Fruit fly (Drosophila melanogaster) whole organism, embryonic: ENCODE results near the gene CG31244.

Experiments
- Abd-B ChIP-seq: fragments of 200-800 bp; sonication (Bioruptor generic); optimal IDR thresholded peaks from 2 replicates; lab custom pipeline; 2018; ENCODE audit warnings: missing biosample characterization, mild to moderate bottlenecking, missing genetic modification characterization, moderate library complexity
- Bdp1 ChIP-seq: fragments of 200-800 bp; sonication (Bioruptor generic); optimal IDR thresholded peaks from 3 replicates; lab custom pipeline; 2016; ENCODE audit warnings: missing biosample characterization, missing genetic modification characterization
- Blimp-1 ChIP-seq: fragments of 200-800 bp; sonication (Bioruptor generic); optimal IDR thresholded peaks from 3 replicates; lab custom pipeline; 2018; ENCODE audit warnings: missing biosample characterization, missing genetic modification characterization, mild to moderate bottlenecking, moderate library complexity, missing genetic modification reagents
- Bteb2 ChIP-seq: fragments of 200-800 bp; sonication (Bioruptor generic); optimal IDR thresholded peaks from 2 replicates; lab custom pipeline; 2016; ENCODE audit warnings: missing biosample characterization, missing genetic modification characterization
- CG10979 ChIP-seq: fragments of 200-800 bp; sonication (Bioruptor generic); optimal IDR thresholded peaks from 2 replicates; lab custom pipeline; 2018; ENCODE audit warnings: missing biosample characterization, mild to moderate bottlenecking, missing genetic modification characterization, moderate library complexity
- CG11398 ChIP-seq: fragments of 200-800 bp; sonication (Bioruptor generic); optimal IDR thresholded peaks from 2 replicates; lab custom pipeline; 2016; ENCODE audit warnings: missing biosample characterization, missing genetic modification characterization
- CG11696 ChIP-seq: fragments of 200-800 bp; sonication (Bioruptor generic); IDR thresholded peaks from 2 replicates; pipeline ENCODE4 v1.3.6; 2022; ENCODE audit warnings: missing biosample characterization, missing genetic modification characterization
- CG1529 ChIP-seq: fragments of 200-800 bp; sonication (Bioruptor generic); optimal IDR thresholded peaks from 3 replicates; lab custom pipeline; 2018; ENCODE audit warnings: missing biosample characterization, missing genetic modification characterization
- CG17361 ChIP-seq: fragments of 200-800 bp; sonication (Bioruptor generic); IDR thresholded peaks from 3 replicates; pipeline ENCODE4 v1.3.6; 2022; ENCODE audit warnings: missing biosample characterization, missing genetic modification characterization
- CG17802 ChIP-seq: fragments of 200-800 bp; sonication (Bioruptor generic); optimal IDR thresholded peaks from 2 replicates; lab custom pipeline; 2018; ENCODE audit warnings: missing biosample characterization, mild to moderate bottlenecking, missing genetic modification characterization, moderate library complexity
- CG18262 ChIP-seq: fragments of 200-800 bp; optimal IDR thresholded peaks from 3 replicates; lab custom pipeline; 2019; ENCODE audit warnings: missing biosample characterization, mild to moderate bottlenecking, missing genetic modification characterization, moderate library complexity
- CG2712 ChIP-seq: fragments of 200-800 bp; optimal IDR thresholded peaks from 3 replicates; lab custom pipeline; 2019; ENCODE audit warnings: missing biosample characterization, mild to moderate bottlenecking, missing genetic modification characterization, moderate library complexity
- CG31441 ChIP-seq: fragments of 200-800 bp; sonication (Bioruptor generic); IDR thresholded peaks from 2 replicates; pipeline ENCODE4 v1.3.6; 2022; ENCODE audit warnings: missing biosample characterization, missing genetic modification characterization
- CG32532 ChIP-seq: fragments of 200-800 bp; sonication (Bioruptor generic); IDR thresholded peaks from 2 replicates; pipeline ENCODE4 v1.3.6; 2022; ENCODE audit warnings: missing biosample characterization, missing genetic modification characterization
- CG3847 ChIP-seq: fragments of 200-800 bp; sonication (Bioruptor generic); IDR thresholded peaks from 2 replicates; pipeline ENCODE4 v1.3.6; 2022; ENCODE audit warnings: missing biosample characterization, missing genetic modification characterization
- CG4730 ChIP-seq: fragments of 200-800 bp; sonication (Bioruptor generic); IDR thresholded peaks from 2 replicates; pipeline ENCODE4 v1.3.6; 2022; ENCODE audit warnings: missing biosample characterization, missing genetic modification characterization
- CG5245 ChIP-seq: fragments of 200-800 bp; sonication (Bioruptor generic); optimal IDR thresholded peaks from 3 replicates; lab custom pipeline; 2016; ENCODE audit warnings: missing biosample characterization, missing genetic modification characterization
- CG7839 ChIP-seq: fragments of 200-800 bp; sonication (Bioruptor generic); optimal IDR thresholded peaks from 3 replicates; lab custom pipeline; 2018; ENCODE audit warnings: missing biosample characterization, mild to moderate bottlenecking, missing genetic modification characterization, moderate library complexity
- CG8388 ChIP-seq: fragments of 200-800 bp; sonication (Bioruptor generic); optimal IDR thresholded peaks from 2 replicates; lab custom pipeline; 2019; ENCODE audit warnings: missing biosample characterization, mild to moderate bottlenecking, missing genetic modification characterization, moderate library complexity
- CG9876 ChIP-seq: fragments of 200-800 bp; sonication (Bioruptor generic); optimal IDR thresholded peaks from 2 replicates; lab custom pipeline; 2016; ENCODE audit warnings: missing biosample characterization, missing genetic modification characterization
- CoRest ChIP-seq: fragments of 200-800 bp; sonication (Bioruptor generic); optimal IDR thresholded peaks from 3 replicates; lab custom pipeline; 2018; ENCODE audit warnings: missing biosample characterization, mild to moderate bottlenecking, missing genetic modification characterization, moderate library complexity
- D19A ChIP-seq: fragments of 200-800 bp; optimal IDR thresholded peaks from 3 replicates; lab custom pipeline; 2019; ENCODE audit warnings: missing biosample characterization, mild to moderate bottlenecking, missing genetic modification characterization, moderate library complexity
- E2f1 ChIP-seq: fragments of 200-800 bp; sonication (Bioruptor generic); IDR thresholded peaks from 2 replicates; pipeline ENCODE4 v1.3.6; 2022; ENCODE audit warnings: missing biosample characterization, missing genetic modification characterization
- H15 ChIP-seq: fragments of 200-800 bp; sonication (Bioruptor generic); IDR thresholded peaks from 3 replicates; pipeline ENCODE4 v1.3.6; 2022; ENCODE audit warnings: missing biosample characterization, missing genetic modification characterization
- HLH3B ChIP-seq: fragments of 200-800 bp; sonication (Bioruptor generic); IDR thresholded peaks from 2 replicates; pipeline ENCODE4 v1.3.6; 2022; ENCODE audit warnings: missing biosample characterization, missing genetic modification characterization
- Sox102F ChIP-seq: fragments of 200-800 bp; sonication (Bioruptor generic); optimal IDR thresholded peaks from 2 replicates; lab custom pipeline; 2018; ENCODE audit warnings: missing biosample characterization, mild to moderate bottlenecking, missing genetic modification characterization, moderate library complexity
- Tbp ChIP-seq: fragments of >200 bp; optimal IDR thresholded peaks from 2 replicates; lab custom pipeline; 2018; ENCODE audit warnings: missing biosample characterization, missing genetic modification characterization
- Xrp1 ChIP-seq: fragments of 200-800 bp; sonication (Bioruptor generic); IDR thresholded peaks from 2 replicates; pipeline ENCODE4 v1.3.6; 2022; ENCODE audit warnings: missing biosample characterization, missing genetic modification characterization
- bigmax ChIP-seq: fragments of 200-800 bp; sonication (Bioruptor generic); optimal IDR thresholded peaks from 2 replicates; lab custom pipeline; 2018; ENCODE audit warnings: missing biosample characterization, mild to moderate bottlenecking, missing genetic modification characterization
- bsh ChIP-seq, 2 experiments: fragments of 200-800 bp; sonication (Bioruptor generic); optimal IDR thresholded peaks; 2 replicates each; lab custom pipeline; 2017 to 2018; ENCODE audit warnings: mild to moderate bottlenecking in 2 of 2, missing biosample characterization in 2 of 2, missing genetic modification characterization in 2 of 2, moderate library complexity in 1 of 2
- chinmo ChIP-seq: fragments of 200-800 bp; sonication (Bioruptor generic); IDR thresholded peaks from 4 replicates; pipeline ENCODE4 v1.3.6; 2022; ENCODE audit warnings: missing biosample characterization, missing genetic modification characterization; ENCODE audit not compliant: partially characterized antibody
- crol ChIP-seq: fragments of 200-800 bp; sonication (Bioruptor generic); IDR thresholded peaks from 2 replicates; pipeline ENCODE4 v1.3.6; 2022; ENCODE audit warnings: missing biosample characterization, missing genetic modification characterization
- crp ChIP-seq, 2 experiments: fragments of 200-800 bp; sonication (Bioruptor generic); optimal IDR thresholded peaks; 2 replicates in 1 of 2; 3 replicates in 1 of 2; lab custom pipeline; 2017; ENCODE audit warnings: missing biosample characterization in 2 of 2, missing genetic modification characterization in 2 of 2, mild to moderate bottlenecking in 1 of 2, moderate library complexity in 1 of 2
- dmrt11E ChIP-seq: fragments of 200-800 bp; sonication (Bioruptor generic); optimal IDR thresholded peaks from 3 replicates; lab custom pipeline; 2018; ENCODE audit warnings: missing biosample characterization, mild to moderate bottlenecking, missing genetic modification characterization, moderate library complexity
- esg ChIP-seq: fragments of 200-800 bp; sonication (Bioruptor generic); conservative IDR thresholded peaks from 2 replicates; pipeline ENCODE4 v1.3.6; 2022; ENCODE audit warnings: missing biosample characterization, missing genetic modification characterization
- fd96Cb ChIP-seq: fragments of 200-800 bp; sonication (Bioruptor generic); optimal IDR thresholded peaks from 2 replicates; lab custom pipeline; 2018; ENCODE audit warnings: missing biosample characterization, mild to moderate bottlenecking, missing genetic modification characterization, moderate library complexity
- gcm ChIP-seq: fragments of 200-800 bp; sonication (Bioruptor generic); optimal IDR thresholded peaks from 2 replicates; lab custom pipeline; 2019; ENCODE audit warnings: missing biosample characterization, mild to moderate bottlenecking, missing genetic modification characterization, moderate library complexity
- gcm2 ChIP-seq: fragments of 200-800 bp; sonication (Bioruptor generic); optimal IDR thresholded peaks from 2 replicates; lab custom pipeline; 2016; ENCODE audit warnings: missing biosample characterization, missing genetic modification characterization
- gem ChIP-seq: fragments of 200-800 bp; sonication (Bioruptor generic); optimal IDR thresholded peaks from 2 replicates; lab custom pipeline; 2019; ENCODE audit warnings: missing biosample characterization, mild to moderate bottlenecking, missing genetic modification characterization, moderate library complexity
- grau ChIP-seq: fragments of 200-800 bp; optimal IDR thresholded peaks from 3 replicates; lab custom pipeline; 2019; ENCODE audit warnings: missing biosample characterization, mild to moderate bottlenecking, missing genetic modification characterization, moderate library complexity
- lola ChIP-seq, 3 experiments: fragments of >200 bp in 2 of 3; fragments of 200-800 bp in 1 of 3; sonication (Bioruptor generic) in 1 of 3; optimal IDR thresholded peaks; 2 replicates each; lab custom pipeline; 2017 to 2019; ENCODE audit warnings: missing biosample characterization in 3 of 3, missing genetic modification characterization in 3 of 3, mild to moderate bottlenecking in 1 of 3, moderate library complexity in 1 of 3
- nerfin-1 ChIP-seq: fragments of 200-800 bp; sonication (Bioruptor generic); optimal IDR thresholded peaks from 3 replicates; lab custom pipeline; 2019; ENCODE audit warnings: missing biosample characterization, mild to moderate bottlenecking, missing genetic modification characterization, moderate library complexity
- nmo ChIP-seq: fragments of 200-800 bp; sonication (Bioruptor generic); optimal IDR thresholded peaks from 2 replicates; lab custom pipeline; 2018; ENCODE audit warnings: missing biosample characterization, mild to moderate bottlenecking, missing genetic modification characterization, moderate library complexity
- pita ChIP-seq: fragments of 200-800 bp; sonication (Bioruptor generic); optimal IDR thresholded peaks from 2 replicates; lab custom pipeline; 2017; ENCODE audit warnings: missing biosample characterization, mild to moderate bottlenecking, missing genetic modification characterization
- ranshi ChIP-seq: fragments of 200-800 bp; sonication (Bioruptor generic); IDR thresholded peaks from 2 replicates; pipeline ENCODE4 v1.3.6; 2022; ENCODE audit warnings: missing biosample characterization, missing genetic modification characterization
- scrt ChIP-seq: fragments of 200-800 bp; sonication (Bioruptor generic); optimal IDR thresholded peaks from 2 replicates; lab custom pipeline; 2018; ENCODE audit warnings: missing biosample characterization, mild to moderate bottlenecking, missing genetic modification characterization, moderate library complexity
- sd ChIP-seq: fragments of 200-800 bp; sonication (Bioruptor generic); optimal IDR thresholded peaks from 3 replicates; lab custom pipeline; 2018; ENCODE audit warnings: missing biosample characterization, mild to moderate bottlenecking, missing genetic modification characterization, moderate library complexity
- sens-2 ChIP-seq: fragments of 200-800 bp; sonication (Bioruptor generic); IDR thresholded peaks from 2 replicates; pipeline ENCODE4 v1.3.6; 2022; ENCODE audit warnings: missing biosample characterization, missing genetic modification characterization
- sima ChIP-seq: fragments of 200-800 bp; sonication (Bioruptor generic); optimal IDR thresholded peaks from 2 replicates; lab custom pipeline; 2016; ENCODE audit warnings: missing biosample characterization, missing genetic modification characterization
- unc-4 ChIP-seq: fragments of 200-800 bp; sonication (Bioruptor generic); IDR thresholded peaks from 2 replicates; pipeline ENCODE4 v1.3.6; 2022; ENCODE audit warnings: missing biosample characterization, missing genetic modification characterization; ENCODE audit not compliant: partially characterized antibody

Gene CG31244

DNA sequence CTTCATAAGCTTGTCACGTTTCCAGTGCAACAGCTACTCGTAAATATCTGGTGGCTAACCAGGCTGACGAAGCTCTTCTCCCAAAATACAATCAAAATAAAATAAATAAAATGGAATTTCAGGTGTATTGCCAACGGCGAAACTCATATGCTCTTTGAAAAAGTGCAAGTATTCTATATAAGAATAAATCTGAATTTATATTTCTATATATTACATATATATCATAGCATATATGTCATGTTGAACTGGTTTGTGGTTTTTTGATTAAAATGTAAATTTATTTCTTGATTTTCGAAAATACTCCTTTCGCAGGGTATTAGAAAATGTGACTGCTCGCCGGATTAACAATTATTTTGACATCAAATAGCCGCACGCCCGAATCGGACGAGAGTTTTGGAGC, 50.7 kb downstream of the CG31244 start:
- TF ChIP-seq CG11398 (GFP tag; lab: Kevin White, UChicago) (no peak), CG17802 (no peak), Xrp1 (GFP tag; lab: Robert Waterston, UW) (peak; percentile 29; the same call in 1 of the 2 replicates), Bteb2 (GFP tag; lab: Kevin White, UChicago) (no peak), gcm2 (GFP tag; lab: Kevin White, UChicago) (no peak), CG11696 (no peak), chinmo (GFP tag; lab: Robert Waterston, UW) (no peak), HLH3B (no peak), Tbp (GFP tag; lab: Kevin White, UChicago) (no peak), bigmax (GFP tag; lab: Kevin White, UChicago) (no peak), gem (tag; lab: Kevin White, UChicago) (peak; percentile 36), CG9876 (no peak), E2f1 (GFP tag; lab: Robert Waterston, UW) (no peak), Blimp-1 (peak; percentile 7), sima (no peak), CG18262 (tag; lab: Kevin White, UChicago) (peak; percentile 42), esg (GFP tag; lab: Robert Waterston, UW) (no peak), nerfin-1 (tag; lab: Kevin White, UChicago) (no peak), CG8388 (GFP tag; lab: Kevin White, UChicago) (no peak), CoRest (tag; lab: Kevin White, UChicago) (peak; percentile 0), CG7839 (tag; lab: Kevin White, UChicago) (peak; percentile 18), Abd-B (GFP tag; lab: Kevin White, UChicago) (peak; percentile 9), Bdp1 (GFP tag; lab: Kevin White, UChicago) (no peak), nmo (GFP tag; lab: Kevin White, UChicago) (peak; percentile 30), gcm (GFP tag; lab: Kevin White, UChicago) (no peak), bsh (GFP tag; optimal IDR thresholded peaks at IDR 0.05; lab: Kevin White, UChicago) (peak in 1 of 2 experiments; percentile 34), CG1529 (GFP tag; lab: Kevin White, UChicago) (no peak), CG4730 (GFP tag; lab: Robert Waterston, UW) (no peak), Sox102F (GFP tag; lab: Kevin White, UChicago) (peak; percentile 14), CG32532 (no peak), sens-2 (GFP tag; lab: Robert Waterston, UW) (no peak), ranshi (GFP tag; lab: Robert Waterston, UW) (0 out of 2 replicates have a peak, but pooled peaks have one; percentile 13), CG17361 (GFP tag; lab: Robert Waterston, UW) (0 out of 3 replicates have a peak, but pooled peaks have one; percentile 26), sd (tag; lab: Kevin White, UChicago) (no peak), lola (GFP tag; optimal IDR thresholded peaks at IDR 0.05; lab: Kevin White, UChicago) (peak in 1 of 3 experiments; percentile 15), unc-4 (GFP tag; lab: Robert Waterston, UW) (no peak), dmrt11E (tag; lab: Kevin White, UChicago) (peak; percentile 4), pita (GFP tag; lab: Kevin White, UChicago) (no peak), H15 (GFP tag; lab: Robert Waterston, UW) (no peak), scrt (GFP tag; lab: Kevin White, UChicago) (no peak), CG2712 (tag; lab: Kevin White, UChicago) (peak; percentile 34), D19A (tag; lab: Kevin White, UChicago) (peak; percentile 87), CG10979 (tag; lab: Kevin White, UChicago) (peak; percentile 9), CG5245 (GFP tag; lab: Kevin White, UChicago) (no peak), grau (peak; percentile 28), crol (GFP tag; lab: Robert Waterston, UW) (no peak), fd96Cb (tag; lab: Kevin White, UChicago) (no peak), CG31441 (GFP tag; lab: Robert Waterston, UW) (0 out of 2 replicates have a peak, but pooled peaks have one; percentile 13), crp (GFP tag; optimal IDR thresholded peaks at IDR 0.05; lab: Kevin White, UChicago) (no peak), CG3847 (GFP tag; lab: Robert Waterston, UW) (no peak)
